Worm (Caenorhabditis elegans) whole organism, L3 larva: ENCODE measurements around the gene ret-1.

Experiments
- R02D3.7 ChIP-seq: fragments of 150-350 bp; optimal IDR thresholded peaks from 2 replicates; lab custom pipeline; 2014; ENCODE audit warnings: missing biosample characterization, missing genetic modification characterization
- aly-2 ChIP-seq: fragments of 150-350 bp; optimal IDR thresholded peaks from 2 replicates; lab custom pipeline; 2014; ENCODE audit warnings: missing biosample characterization, missing genetic modification characterization
- ceh-16 ChIP-seq: sonication (generic microtip); optimal IDR thresholded peaks from 2 replicates; lab custom pipeline; 2017; ENCODE audit warnings: missing biosample characterization, missing genetic modification characterization
- ceh-28 ChIP-seq: fragments of 150-350 bp; optimal IDR thresholded peaks from 2 replicates; lab custom pipeline; 2014; ENCODE audit warnings: missing biosample characterization, missing genetic modification reagents, missing genetic modification characterization
- ceh-9 ChIP-seq: sonication (generic microtip); optimal IDR thresholded peaks from 2 replicates; lab custom pipeline; 2018; ENCODE audit warnings: missing biosample characterization, missing genetic modification characterization
- daf-12 ChIP-seq: fragments of 150-350 bp; optimal IDR thresholded peaks from 2 replicates; lab custom pipeline; 2014; ENCODE audit warnings: missing biosample characterization, missing genetic modification reagents, missing genetic modification characterization
- elt-1 ChIP-seq: fragments of 150-350 bp; optimal IDR thresholded peaks from 2 replicates; lab custom pipeline; 2014; ENCODE audit warnings: missing biosample characterization, missing genetic modification characterization
- elt-2 ChIP-seq: sonication (generic microtip); optimal IDR thresholded peaks from 2 replicates; lab custom pipeline; 2016; ENCODE audit warnings: missing genetic modification reagents, mild to moderate bottlenecking, missing genetic modification characterization, missing compliant biosample characterization
- elt-3 ChIP-seq, 3 experiments: fragments of 150-350 bp in 1 of 3; sonication (generic microtip) in 2 of 3; optimal IDR thresholded peaks; 2 replicates in 2 of 3; 4 replicates in 1 of 3; lab custom pipeline; 2014 to 2017; ENCODE audit warnings: missing biosample characterization in 3 of 3, missing genetic modification characterization in 3 of 3
- eor-1 ChIP-seq, 2 experiments: fragments of 150-350 bp; optimal IDR thresholded peaks; 2 replicates each; lab custom pipeline; 2014 to 2018; ENCODE audit warnings: missing biosample characterization in 2 of 2, missing genetic modification characterization in 2 of 2
- fkh-10 ChIP-seq: sonication (generic microtip); optimal IDR thresholded peaks from 2 replicates; lab custom pipeline; 2017; ENCODE audit warnings: missing biosample characterization, missing genetic modification reagents, missing genetic modification characterization
- fkh-2 ChIP-seq: fragments of 150-350 bp; optimal IDR thresholded peaks from 2 replicates; lab custom pipeline; 2014; ENCODE audit warnings: missing biosample characterization, missing genetic modification reagents, missing genetic modification characterization
- fos-1 ChIP-seq: fragments of 150-350 bp; optimal IDR thresholded peaks from 2 replicates; lab custom pipeline; 2014; ENCODE audit warnings: missing biosample characterization, missing genetic modification characterization
- hmg-11 ChIP-seq: sonication (generic microtip); optimal IDR thresholded peaks from 2 replicates; lab custom pipeline; 2016; ENCODE audit warnings: missing genetic modification characterization, missing compliant biosample characterization
- jun-1 ChIP-seq: fragments of 150-350 bp; optimal IDR thresholded peaks from 2 replicates; lab custom pipeline; 2014; ENCODE audit warnings: missing biosample characterization, missing genetic modification reagents, missing genetic modification characterization
- lin-15B ChIP-seq: fragments of 150-350 bp; optimal IDR thresholded peaks from 2 replicates; lab custom pipeline; 2014; ENCODE audit warnings: missing biosample characterization, missing genetic modification characterization
- lin-39 ChIP-seq: fragments of 150-350 bp; optimal IDR thresholded peaks from 2 replicates; lab custom pipeline; 2018; ENCODE audit warnings: missing biosample characterization, missing genetic modification reagents, missing genetic modification characterization
- lsy-12 ChIP-seq: sonication (generic microtip); optimal IDR thresholded peaks from 2 replicates; lab custom pipeline; 2016; ENCODE audit warnings: mild to moderate bottlenecking, missing genetic modification characterization, missing compliant biosample characterization
- mdl-1 ChIP-seq: fragments of 150-350 bp; optimal IDR thresholded peaks from 2 replicates; lab custom pipeline; 2014; ENCODE audit warnings: missing biosample characterization, missing genetic modification characterization
- mml-1 ChIP-seq: fragments of 150-350 bp; sonication (generic microtip); optimal IDR thresholded peaks from 3 replicates; lab custom pipeline; 2014; ENCODE audit warnings: missing biosample characterization, missing genetic modification characterization
- nhr-23 ChIP-seq: fragments of 150-350 bp; optimal IDR thresholded peaks from 2 replicates; lab custom pipeline; 2014; ENCODE audit warnings: missing biosample characterization, missing genetic modification reagents, missing genetic modification characterization
- nhr-237 ChIP-seq: fragments of 150-350 bp; optimal IDR thresholded peaks from 2 replicates; lab custom pipeline; 2014; ENCODE audit warnings: missing biosample characterization, missing genetic modification characterization
- nhr-25 ChIP-seq: sonication (generic microtip); optimal IDR thresholded peaks from 2 replicates; lab custom pipeline; 2017; ENCODE audit warnings: missing biosample characterization, missing genetic modification characterization
- nhr-28 ChIP-seq: fragments of 150-350 bp; optimal IDR thresholded peaks from 2 replicates; lab custom pipeline; 2014; ENCODE audit warnings: missing biosample characterization, missing genetic modification characterization
- nhr-43 ChIP-seq: sonication (generic microtip); optimal IDR thresholded peaks from 2 replicates; lab custom pipeline; 2016; ENCODE audit warnings: mild to moderate bottlenecking, missing genetic modification characterization, missing compliant biosample characterization; ENCODE audit not compliant: poor library complexity, severe bottlenecking
- pqm-1 ChIP-seq: fragments of 150-350 bp; optimal IDR thresholded peaks from 2 replicates; lab custom pipeline; 2017; ENCODE audit warnings: missing biosample characterization, missing genetic modification characterization, inconsistent platforms
- sea-2 ChIP-seq: fragments of 150-350 bp; sonication (generic microtip); optimal IDR thresholded peaks from 4 replicates; lab custom pipeline; 2014; ENCODE audit warnings: missing biosample characterization, missing genetic modification reagents, missing genetic modification characterization
- snpc-4 ChIP-seq: fragments of 150-350 bp; optimal IDR thresholded peaks from 2 replicates; lab custom pipeline; 2014; ENCODE audit warnings: missing biosample characterization, missing genetic modification characterization
- tbx-2 ChIP-seq: sonication (generic microtip); optimal IDR thresholded peaks from 2 replicates; lab custom pipeline; 2016; ENCODE audit warnings: mild to moderate bottlenecking, missing genetic modification characterization, missing compliant biosample characterization
- unc-39 ChIP-seq: sonication (generic microtip); optimal IDR thresholded peaks from 4 replicates; lab custom pipeline; 2017; ENCODE audit warnings: missing biosample characterization, missing genetic modification characterization
- zag-1 ChIP-seq: fragments of 150-350 bp; optimal IDR thresholded peaks from 2 replicates; lab custom pipeline; 2014; ENCODE audit warnings: missing biosample characterization, missing genetic modification characterization
- ztf-11 ChIP-seq: fragments of 150-350 bp; optimal IDR thresholded peaks from 2 replicates; lab custom pipeline; 2014; ENCODE audit warnings: missing biosample characterization, missing genetic modification characterization
- ztf-4 ChIP-seq: fragments of 150-350 bp; optimal IDR thresholded peaks from 2 replicates; lab custom pipeline; 2014; ENCODE audit warnings: missing biosample characterization, missing genetic modification characterization

ret-1 gene

ce11 chrV:14875371-14875770 lies 28.2 kb upstream of the ret-1 start, which contains the start of gene ZC412.5:
Gene ZC412.5 (minus strand): TSS chrV:14875471.
- TF ChIP-seq nhr-25 (tag; lab: Kevin White, UChicago) (no peak), zag-1 (no peak), fkh-10 (GFP tag; lab: Kevin White, UChicago) (no peak), lin-15B (no peak), hmg-11 (no peak), fos-1 (tag; lab: Kevin White, UChicago) (no peak), aly-2 (tag; lab: Kevin White, UChicago) (no peak), lsy-12 (tag; lab: Kevin White, UChicago) (no peak), ztf-4 (tag; lab: Kevin White, UChicago) (no peak), mdl-1 (tag; lab: Kevin White, UChicago) (no peak), elt-2 (no peak), jun-1 (tag; lab: Kevin White, UChicago) (no peak), nhr-28 (tag; lab: Kevin White, UChicago) (no peak), ceh-9 (tag; lab: Kevin White, UChicago) (no peak)
- TF ChIP-seq, all 47 proteins: peak for 0

ce11 chrV:14871365-14871764 lies 24.2 kb upstream of the ret-1 start, which contains the start of gene ZC412.3:
Gene ZC412.3 (minus strand): TSS chrV:14871547.
- TF ChIP-seq elt-3 (tag; optimal IDR thresholded peaks at IDR 0.05; lab: Kevin White, UChicago), result no peak
- TF ChIP-seq lin-39 (tag; lab: Kevin White, UChicago), result peak; percentile 55

- TF ChIP-seq ztf-11 (tag; lab: Kevin White, UChicago) (no peak), nhr-23 (tag; lab: Kevin White, UChicago) (no peak), jun-1 (tag; lab: Kevin White, UChicago) (no peak), ceh-28 (tag; lab: Kevin White, UChicago) (no peak)
These were observed 21.0 kb upstream of the ret-1 start, which contains the start of gene gcy-14 for ce11 chrV:14868181-14868580. Gene gcy-14 (minus strand): TSS chrV:14868281.

ce11 chrV:14859380-14859779 lies 12.2 kb upstream of the ret-1 start:
- TF ChIP-seq snpc-4 (tag; lab: Kevin White, UChicago) (no peak), fkh-10 (GFP tag; lab: Kevin White, UChicago) (peak; percentile 76), nhr-237 (no peak), elt-2 (no peak)

- TF ChIP-seq pqm-1 (no peak), nhr-237 (no peak), nhr-25 (tag; lab: Kevin White, UChicago) (no peak), hmg-11 (no peak), mml-1 (no peak), elt-1 (tag; lab: Kevin White, UChicago) (no peak), daf-12 (tag; lab: Kevin White, UChicago) (no peak), ztf-4 (tag; lab: Kevin White, UChicago) (no peak), ztf-11 (tag; lab: Kevin White, UChicago) (no peak), fkh-2 (tag; lab: Kevin White, UChicago) (no peak), tbx-2 (no peak), unc-39 (tag; lab: Kevin White, UChicago) (no peak), elt-3 (tag; optimal IDR thresholded peaks at IDR 0.05; lab: Kevin White, UChicago) (no peak), nhr-28 (tag; lab: Kevin White, UChicago) (no peak)
These were observed 11.3 kb upstream of the ret-1 start, which contains the start of gene npr-13 for ce11 chrV:14858503-14858902. Gene npr-13 (minus strand): TSS chrV:14858603.

ce11 chrV:14855626-14856025 lies 8.4 kb upstream of the ret-1 start:
- TF ChIP-seq elt-2, result peak; percentile 20
- no peak for TF ChIP-seq sea-2 (GFP tag; lab: Kevin White, UChicago)
- no peak for TF ChIP-seq tbx-2
- peak; percentile 6 for TF ChIP-seq pqm-1
- peak; percentile 10 for TF ChIP-seq snpc-4 (tag; lab: Kevin White, UChicago)
- no peak for TF ChIP-seq eor-1 (tag; optimal IDR thresholded peaks at IDR 0.05; lab: Kevin White, UChicago)
- TF ChIP-seq R02D3.7 (tag; lab: Kevin White, UChicago), result no peak
- no peak for TF ChIP-seq ceh-16 (tag; lab: Kevin White, UChicago)
- TF ChIP-seq nhr-43 (tag; lab: Kevin White, UChicago), result peak; percentile 50
- TF ChIP-seq lin-39 (tag; lab: Kevin White, UChicago), result peak; percentile 28
